Worm (Caenorhabditis elegans) whole organism, young adult: ENCODE data around the gene teg-1.

Experiments used
- ama-1 ChIP-seq, 3 experiments: fragments of 150-350 bp in 1 of 3; sonication (generic microtip) in 2 of 3; optimal IDR thresholded peaks; 2 replicates each; lab custom pipeline; 2014 to 2018; ENCODE audit warnings: missing biosample characterization in 2 of 3, missing genetic modification characterization in 2 of 3, missing genetic modification reagents in 2 of 3
- die-1 ChIP-seq: sonication (generic microtip); optimal IDR thresholded peaks from 2 replicates; lab custom pipeline; 2016; ENCODE audit warnings: missing genotype, mild to moderate bottlenecking, missing genetic modification characterization, missing compliant biosample characterization
- efl-1 ChIP-seq: fragments of 150-350 bp; optimal IDR thresholded peaks from 2 replicates; lab custom pipeline; 2014; ENCODE audit warnings: missing biosample characterization, missing genetic modification reagents, missing genetic modification characterization
- lin-40 ChIP-seq: sonication (generic microtip); optimal IDR thresholded peaks from 2 replicates; lab custom pipeline; 2016; ENCODE audit warnings: missing genetic modification characterization, mild to moderate bottlenecking, missing compliant biosample characterization, missing genotype, missing genetic modification reagents
- lir-1 ChIP-seq: fragments of 200-800 bp; sonication (Bioruptor generic); conservative IDR thresholded peaks from 2 replicates; pipeline ENCODE4 v1.3.6; 2022; ENCODE audit warnings: missing genetic modification reagents, missing genetic modification characterization, missing compliant biosample characterization
- nfyb-1 ChIP-seq: fragments of 200-800 bp; sonication (Bioruptor generic); IDR thresholded peaks from 2 replicates; pipeline ENCODE4 v1.3.6; 2022; ENCODE audit warnings: missing genetic modification reagents, missing genetic modification characterization, missing compliant biosample characterization

DNA sequence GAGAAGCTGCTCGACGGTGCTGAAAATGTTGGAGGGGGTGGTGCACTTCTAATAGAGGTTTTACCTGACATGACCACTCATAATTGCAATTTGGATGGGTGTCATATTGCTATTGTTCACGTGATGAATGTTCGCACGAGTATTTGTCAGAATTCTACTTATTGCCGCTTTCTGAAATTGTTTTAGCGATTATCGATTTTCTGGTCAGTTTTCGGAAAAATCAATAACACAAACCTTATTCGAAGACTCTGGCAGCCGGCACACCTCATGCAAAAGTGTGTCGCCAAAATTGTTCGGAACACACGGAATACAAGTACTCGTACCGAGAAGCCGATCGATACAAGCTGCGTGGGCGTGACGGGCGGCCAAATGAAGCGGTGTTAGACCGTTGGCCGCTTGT lies 29.7 kb downstream of the teg-1 start:
- TF ChIP-seq ama-1 (optimal IDR thresholded peaks at IDR 0.05; lab: Kevin White, UChicago) (no peak), ama-1 (GFP tag; optimal IDR thresholded peaks at IDR 0.05; lab: Kevin White, UChicago) (no peak), lir-1 (no peak), nfyb-1 (no peak), die-1 (tag; lab: Kevin White, UChicago) (no peak), efl-1 (GFP tag; lab: Kevin White, UChicago) (no peak), lin-40 (tag; lab: Kevin White, UChicago) (no peak)
